Fruit fly (Drosophila melanogaster) whole organism, embryonic: Measurements from ENCODE around the gene CG9933.

ENCODE experiments used
- C15 ChIP-seq: fragments of 200-800 bp; sonication (Bioruptor generic); IDR thresholded peaks from 3 replicates; pipeline ENCODE4 v1.3.6; 2022; ENCODE audit warnings: missing biosample characterization, missing genetic modification characterization
- CG10209 ChIP-seq: fragments of 200-800 bp; sonication (Bioruptor generic); optimal IDR thresholded peaks from 3 replicates; lab custom pipeline; 2017; ENCODE audit warnings: missing biosample characterization, mild to moderate bottlenecking, missing genetic modification characterization, missing genetic modification reagents
- CG10267 ChIP-seq: fragments of 200-800 bp; sonication (Bioruptor generic); optimal IDR thresholded peaks from 2 replicates; lab custom pipeline; 2018; ENCODE audit warnings: missing biosample characterization, mild to moderate bottlenecking, missing genetic modification characterization, moderate library complexity
- CG10543 ChIP-seq: fragments of 200-800 bp; sonication (Bioruptor generic); optimal IDR thresholded peaks from 3 replicates; lab custom pipeline; 2017; ENCODE audit warnings: missing biosample characterization, mild to moderate bottlenecking, missing genetic modification characterization, moderate library complexity
- CG11723 ChIP-seq: fragments of 200-800 bp; sonication (Bioruptor generic); optimal IDR thresholded peaks from 2 replicates; lab custom pipeline; 2017; ENCODE audit warnings: missing biosample characterization, mild to moderate bottlenecking, missing genetic modification characterization
- CG12155 ChIP-seq: fragments of 200-800 bp; sonication (Bioruptor generic); optimal IDR thresholded peaks from 3 replicates; lab custom pipeline; 2016; ENCODE audit warnings: missing biosample characterization, missing genetic modification characterization
- CG14965 ChIP-seq: fragments of 200-800 bp; sonication (Bioruptor generic); optimal IDR thresholded peaks from 2 replicates; lab custom pipeline; 2016; ENCODE audit warnings: missing biosample characterization, missing genetic modification characterization, borderline replicate concordance
- CG15073 ChIP-seq: fragments of 200-800 bp; sonication (Bioruptor generic); optimal IDR thresholded peaks from 2 replicates; lab custom pipeline; 2016; ENCODE audit warnings: missing biosample characterization, missing genetic modification characterization
- CG1602 ChIP-seq: fragments of 200-800 bp; sonication (Bioruptor generic); optimal IDR thresholded peaks from 3 replicates; lab custom pipeline; 2016; ENCODE audit warnings: missing biosample characterization, missing genetic modification characterization
- CG17359 ChIP-seq: fragments of 200-800 bp; sonication (Bioruptor generic); optimal IDR thresholded peaks from 3 replicates; lab custom pipeline; 2018; ENCODE audit warnings: missing biosample characterization, mild to moderate bottlenecking, missing genetic modification characterization, moderate library complexity
- CG17612 ChIP-seq: fragments of 200-800 bp; sonication (Bioruptor generic); IDR thresholded peaks from 2 replicates; pipeline ENCODE4 v1.3.6; 2022; ENCODE audit warnings: missing biosample characterization, missing genetic modification characterization
- CG7271 ChIP-seq: fragments of 200-800 bp; sonication (Bioruptor generic); optimal IDR thresholded peaks from 2 replicates; lab custom pipeline; 2018; ENCODE audit warnings: missing biosample characterization, mild to moderate bottlenecking, missing genetic modification characterization, moderate library complexity
- CG8359 ChIP-seq: fragments of 200-800 bp; sonication (Bioruptor generic); optimal IDR thresholded peaks from 2 replicates; lab custom pipeline; 2017; ENCODE audit warnings: missing biosample characterization, mild to moderate bottlenecking, missing genetic modification characterization, borderline replicate concordance
- CG9609 ChIP-seq: fragments of 200-800 bp; sonication (Bioruptor generic); optimal IDR thresholded peaks from 3 replicates; lab custom pipeline; 2016; ENCODE audit warnings: missing biosample characterization, missing genetic modification characterization
- Camta ChIP-seq: fragments of 200-800 bp; sonication (Bioruptor generic); optimal IDR thresholded peaks from 2 replicates; lab custom pipeline; 2016; ENCODE audit warnings: missing biosample characterization, missing genetic modification characterization
- Chrac-16 ChIP-seq: fragments of 200-800 bp; sonication (Bioruptor generic); optimal IDR thresholded peaks from 3 replicates; lab custom pipeline; 2016; ENCODE audit warnings: missing biosample characterization, missing genetic modification characterization
- D19B ChIP-seq: fragments of 200-800 bp; sonication (Bioruptor generic); optimal IDR thresholded peaks from 2 replicates; lab custom pipeline; 2017; ENCODE audit warnings: missing biosample characterization, mild to moderate bottlenecking, missing genetic modification characterization
- Dip2 ChIP-seq: fragments of 200-800 bp; sonication (Bioruptor generic); IDR thresholded peaks from 2 replicates; pipeline ENCODE4 v1.3.6; 2022; ENCODE audit warnings: missing biosample characterization, missing genetic modification characterization
- Dll ChIP-seq: fragments of 200-800 bp; sonication (Bioruptor generic); IDR thresholded peaks from 4 replicates; pipeline ENCODE4 v1.3.6; 2022; ENCODE audit warnings: missing biosample characterization, missing genetic modification characterization; ENCODE audit not compliant: partially characterized antibody
- E2f2 ChIP-seq: fragments of 200-800 bp; sonication (Bioruptor generic); IDR thresholded peaks from 2 replicates; pipeline ENCODE4 v1.3.6; 2022; ENCODE audit warnings: missing biosample characterization, missing genetic modification characterization
- GATAe ChIP-seq: fragments of 200-800 bp; sonication (Bioruptor generic); conservative IDR thresholded peaks from 2 replicates; pipeline ENCODE4 v1.3.6; 2022; ENCODE audit warnings: missing biosample characterization, missing genetic modification characterization
- HLHmδ ChIP-seq: fragments of 200-800 bp; sonication (Bioruptor generic); optimal IDR thresholded peaks from 2 replicates; lab custom pipeline; 2018; ENCODE audit warnings: missing biosample characterization, mild to moderate bottlenecking, missing genetic modification characterization, moderate library complexity
- HmgD ChIP-seq: fragments of 200-800 bp; sonication (Bioruptor generic); optimal IDR thresholded peaks from 3 replicates; lab custom pipeline; 2016; ENCODE audit warnings: missing biosample characterization, missing genetic modification characterization
- Jarid2 ChIP-seq: fragments of 200-800 bp; sonication (Bioruptor generic); optimal IDR thresholded peaks from 3 replicates; lab custom pipeline; 2017; ENCODE audit warnings: mild to moderate bottlenecking, missing biosample characterization, missing genetic modification reagents, missing genetic modification characterization
- Myb ChIP-seq: fragments of 200-800 bp; sonication (Bioruptor generic); optimal IDR thresholded peaks from 2 replicates; lab custom pipeline; 2016; ENCODE audit warnings: missing biosample characterization, missing genetic modification characterization
- Nf-YB ChIP-seq: fragments of 200-800 bp; sonication (Bioruptor generic); optimal IDR thresholded peaks from 3 replicates; lab custom pipeline; 2019; ENCODE audit warnings: missing biosample characterization, mild to moderate bottlenecking, missing genetic modification characterization, moderate library complexity
- Ravus ChIP-seq: fragments of 200-800 bp; sonication (Bioruptor generic); IDR thresholded peaks from 2 replicates; pipeline ENCODE4 v1.3.6; 2022; ENCODE audit warnings: missing biosample characterization, missing genetic modification characterization
- Side ChIP-seq: fragments of 200-800 bp; sonication (Bioruptor generic); optimal IDR thresholded peaks from 2 replicates; lab custom pipeline; 2016; ENCODE audit warnings: missing biosample characterization, missing genetic modification characterization
- Stat92E ChIP-seq, 3 experiments: fragments of >200 bp in 2 of 3; fragments of 200-800 bp in 1 of 3; sonication (Bioruptor generic) in 1 of 3; optimal IDR thresholded peaks; 2 replicates each; lab custom pipeline; 2017 to 2019; ENCODE audit warnings: missing biosample characterization in 3 of 3, missing genetic modification characterization in 3 of 3, mild to moderate bottlenecking in 1 of 3, moderate library complexity in 1 of 3
- Trl ChIP-seq, 3 experiments: fragments of >200 bp in 2 of 3; fragments of 200-800 bp in 1 of 3; sonication (Bioruptor generic) in 1 of 3; optimal IDR thresholded peaks; 2 replicates in 1 of 3; 3 replicates in 2 of 3; lab custom pipeline; 2016 to 2017; ENCODE audit warnings: missing biosample characterization in 1 of 3, missing genetic modification characterization in 1 of 3
- Xrp1 ChIP-seq: fragments of 200-800 bp; sonication (Bioruptor generic); IDR thresholded peaks from 2 replicates; pipeline ENCODE4 v1.3.6; 2022; ENCODE audit warnings: missing biosample characterization, missing genetic modification characterization
- chm ChIP-seq: fragments of 200-800 bp; sonication (Bioruptor generic); IDR thresholded peaks from 2 replicates; pipeline ENCODE4 v1.3.6; 2022; ENCODE audit warnings: missing biosample characterization, missing genetic modification characterization
- croc ChIP-seq: fragments of 200-800 bp; sonication (Bioruptor generic); conservative IDR thresholded peaks from 3 replicates; pipeline ENCODE4 v1.3.6; 2022; ENCODE audit warnings: missing biosample characterization, missing genetic modification characterization
- dmrt99B ChIP-seq: fragments of 200-800 bp; sonication (Bioruptor generic); optimal IDR thresholded peaks from 2 replicates; lab custom pipeline; 2018; ENCODE audit warnings: missing biosample characterization, mild to moderate bottlenecking, missing genetic modification characterization, moderate library complexity
- eve ChIP-seq, 2 experiments: fragments of >200 bp; optimal IDR thresholded peaks; 2 replicates each; lab custom pipeline; 2017; ENCODE audit warnings: missing biosample characterization in 2 of 2, missing genetic modification characterization in 2 of 2
- ewg ChIP-seq: fragments of 200-800 bp; sonication (Bioruptor generic); optimal IDR thresholded peaks from 3 replicates; lab custom pipeline; 2017; ENCODE audit warnings: mild to moderate bottlenecking, missing biosample characterization, missing genetic modification reagents, missing genetic modification characterization
- fd96Cb ChIP-seq: fragments of 200-800 bp; sonication (Bioruptor generic); optimal IDR thresholded peaks from 2 replicates; lab custom pipeline; 2018; ENCODE audit warnings: missing biosample characterization, mild to moderate bottlenecking, missing genetic modification characterization, moderate library complexity
- fu2 ChIP-seq: fragments of 200-800 bp; sonication (Bioruptor generic); optimal IDR thresholded peaks from 2 replicates; lab custom pipeline; 2016; ENCODE audit warnings: missing biosample characterization, missing genetic modification characterization
- gce ChIP-seq: fragments of 200-800 bp; sonication (Bioruptor generic); IDR thresholded peaks from 3 replicates; pipeline ENCODE4 v1.3.6; 2022; ENCODE audit warnings: missing biosample characterization, missing genetic modification characterization
- gcm2 ChIP-seq: fragments of 200-800 bp; sonication (Bioruptor generic); optimal IDR thresholded peaks from 2 replicates; lab custom pipeline; 2016; ENCODE audit warnings: missing biosample characterization, missing genetic modification characterization
- gro ChIP-seq: fragments of 200-800 bp; sonication (Bioruptor generic); optimal IDR thresholded peaks from 2 replicates; lab custom pipeline; 2016; ENCODE audit warnings: missing biosample characterization, missing genetic modification characterization
- her ChIP-seq: fragments of 200-800 bp; sonication (Bioruptor generic); optimal IDR thresholded peaks from 2 replicates; lab custom pipeline; 2016; ENCODE audit warnings: missing biosample characterization, missing genetic modification characterization
- insv ChIP-seq, 2 experiments: fragments of 200-800 bp; sonication (Bioruptor generic); optimal IDR thresholded peaks; 3 replicates each; lab custom pipeline; 2016 to 2018; ENCODE audit warnings: missing biosample characterization in 2 of 2, missing genetic modification characterization in 2 of 2
- inv ChIP-seq: fragments of 200-800 bp; sonication (Bioruptor generic); IDR thresholded peaks from 2 replicates; pipeline ENCODE4 v1.3.6; 2022; ENCODE audit warnings: missing biosample characterization, missing genetic modification characterization; ENCODE audit not compliant: partially characterized antibody
- maf-S ChIP-seq: fragments of 200-800 bp; sonication (Bioruptor generic); optimal IDR thresholded peaks from 2 replicates; lab custom pipeline; 2016; ENCODE audit warnings: missing biosample characterization, missing genetic modification characterization
- pzg ChIP-seq: fragments of 200-800 bp; sonication (Bioruptor generic); optimal IDR thresholded peaks from 3 replicates; lab custom pipeline; 2018; ENCODE audit warnings: missing biosample characterization, mild to moderate bottlenecking, missing genetic modification characterization, moderate library complexity
- sisA ChIP-seq: fragments of 200-800 bp; sonication (Bioruptor generic); IDR thresholded peaks from 2 replicates; pipeline ENCODE4 v1.3.6; 2022; ENCODE audit warnings: missing biosample characterization, missing genetic modification characterization
- slp2 ChIP-seq: fragments of 200-800 bp; sonication (Bioruptor generic); optimal IDR thresholded peaks from 2 replicates; lab custom pipeline; 2016; ENCODE audit warnings: missing biosample characterization, missing genetic modification characterization
- sob ChIP-seq: fragments of 200-800 bp; sonication (Bioruptor generic); IDR thresholded peaks from 2 replicates; pipeline ENCODE4 v1.3.6; 2022; ENCODE audit warnings: missing biosample characterization, missing genetic modification characterization
- z ChIP-seq: fragments of 200-800 bp; sonication (Bioruptor generic); IDR thresholded peaks from 3 replicates; pipeline ENCODE4 v1.3.6; 2022; ENCODE audit warnings: missing biosample characterization, missing genetic modification characterization

Gene CG9933

dm6 chr2L:12974045-12974539 is 47.0 kb downstream of the CG9933 start, which contains the start of gene Vha68-2 (continued):
- TF ChIP-seq CG7271 (tag; lab: Kevin White, UChicago) (no peak), inv (GFP tag; lab: Robert Waterston, UW) (peak; percentile 26; the same call in 1 of the 2 replicates), HmgD (GFP tag; lab: Kevin White, UChicago) (peak; percentile 79), croc (GFP tag; lab: Robert Waterston, UW) (no peak), Ravus (GFP tag; lab: Robert Waterston, UW) (no peak), pzg (peak; percentile 89), CG17359 (tag; lab: Kevin White, UChicago) (peak; percentile 11), chm (GFP tag; lab: Robert Waterston, UW) (0 out of 2 replicates have a peak, but pooled peaks have one; percentile 49), CG11723 (GFP tag; lab: Kevin White, UChicago) (peak; percentile 55), dmrt99B (tag; lab: Kevin White, UChicago) (peak; percentile 14), Jarid2 (GFP tag; lab: Kevin White, UChicago) (peak; percentile 68), GATAe (no peak), fu2 (GFP tag; lab: Kevin White, UChicago) (peak; percentile 14), Trl (optimal IDR thresholded peaks at IDR 0.05; lab: Kevin White, UChicago) (no peak), Trl (GFP tag; optimal IDR thresholded peaks at IDR 0.05; lab: Kevin White, UChicago) (peak; percentile 77), gcm2 (GFP tag; lab: Kevin White, UChicago) (no peak), Nf-YB (peak; percentile 32), Dll (GFP tag; lab: Robert Waterston, UW) (0 out of 4 replicates have a peak, but pooled peaks have one; percentile 43), maf-S (peak; percentile 46), sisA (GFP tag; lab: Robert Waterston, UW) (peak; percentile 56), Stat92E (GFP tag; optimal IDR thresholded peaks at IDR 0.05; lab: Kevin White, UChicago) (no peak), E2f2 (GFP tag; lab: Robert Waterston, UW) (peak; percentile 48), CG10543 (GFP tag; lab: Kevin White, UChicago) (peak; percentile 86), gro (no peak), CG9609 (GFP tag; lab: Kevin White, UChicago) (peak; percentile 25), CG15073 (GFP tag; lab: Kevin White, UChicago) (no peak), Xrp1 (no peak), C15 (no peak), z (GFP tag; lab: Robert Waterston, UW) (0 out of 3 replicates have a peak, but pooled peaks have one; percentile 14), D19B (GFP tag; lab: Kevin White, UChicago) (no peak), CG1602 (peak; percentile 18), CG14965 (GFP tag; lab: Kevin White, UChicago) (no peak), CG8359 (GFP tag; lab: Kevin White, UChicago) (no peak), Side (GFP tag; lab: Kevin White, UChicago) (peak; percentile 69), Camta (GFP tag; lab: Kevin White, UChicago) (peak; percentile 75), CG10267 (tag; lab: Kevin White, UChicago) (no peak), insv (GFP tag; optimal IDR thresholded peaks at IDR 0.05; lab: Kevin White, UChicago) (peak in 1 of 2 experiments; percentile 47), gce (no peak; the same call in 2 of the 3 replicates), Chrac-16 (GFP tag; lab: Kevin White, UChicago) (no peak), eve (GFP tag; optimal IDR thresholded peaks at IDR 0.05; lab: Kevin White, UChicago) (no peak), ewg (GFP tag; lab: Kevin White, UChicago) (peak; percentile 45), Dip2 (GFP tag; lab: Robert Waterston, UW) (no peak), fd96Cb (no peak), HLHmδ (GFP tag; lab: Kevin White, UChicago) (no peak), CG17612 (GFP tag; lab: Robert Waterston, UW) (no peak), slp2 (no peak), her (peak; percentile 99), sob (GFP tag; lab: Robert Waterston, UW) (peak; percentile 83), Myb (GFP tag; lab: Kevin White, UChicago) (peak; percentile 45), CG12155 (GFP tag; lab: Kevin White, UChicago) (peak; percentile 29), CG10209 (GFP tag; lab: Kevin White, UChicago) (peak; percentile 70)
